Fruit fly (Drosophila melanogaster): ENCODE measurements around the gene Nedd4.

The Nedd4 gene

DNA sequence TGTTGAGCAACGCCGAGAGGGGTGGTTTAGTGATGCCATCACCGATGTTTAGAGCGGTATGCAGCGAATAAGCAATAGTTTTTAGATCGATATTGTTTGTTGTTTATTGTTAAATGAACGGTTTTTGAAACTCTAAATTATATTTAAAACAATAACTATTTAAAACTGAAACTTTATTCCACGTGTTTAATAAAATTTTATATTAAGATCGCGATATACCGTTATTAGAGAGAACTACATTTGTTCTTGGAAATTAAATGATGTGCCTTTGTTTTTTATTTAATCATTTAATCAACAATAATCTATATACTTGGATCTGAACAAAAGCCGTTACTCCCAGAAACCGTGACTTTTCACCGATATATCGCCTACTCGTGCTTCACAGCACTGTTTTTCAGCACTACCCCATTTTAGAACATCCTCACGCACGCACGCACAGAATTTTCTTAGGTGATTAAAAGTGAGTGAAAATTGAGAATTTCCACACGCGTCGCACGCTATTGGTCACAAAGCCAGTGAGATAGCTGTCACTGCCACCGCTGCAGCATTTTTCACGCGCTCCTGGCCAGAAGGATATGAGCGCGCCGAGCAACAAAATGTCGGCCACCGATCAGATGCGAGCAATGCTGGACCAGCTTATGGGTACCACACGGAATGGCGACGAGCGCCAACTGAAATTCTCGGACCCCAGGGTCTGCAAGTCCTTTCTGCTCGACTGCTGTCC, 15.8 kb upstream of the Nedd4 start, which contains the start of the genes U4-U6-60K and CG7564:
U4-U6-60K (minus strand) TSS at position 20 of the 724 bp plus-strand sequence.
CG7564 (plus strand) TSS at position 406 of the 724 bp plus-strand sequence.
- TF ChIP-seq CG13204 (GFP tag; optimal IDR thresholded peaks at IDR 0.05) (no peak), CG8301 (tag; optimal IDR thresholded peaks at IDR 0.05) (no peak), CG14655 (GFP tag; optimal IDR thresholded peaks at IDR 0.05) (no peak), CG9948 (tag; optimal IDR thresholded peaks at IDR 0.05) (peak; percentile 31), gl (tag; optimal IDR thresholded peaks at IDR 0.05) (no peak), rn (GFP tag; IDR thresholded peaks at IDR 0.05) (no peak), CG8159 (tag; optimal IDR thresholded peaks at IDR 0.05) (peak; percentile 46), CG15710 (tag; optimal IDR thresholded peaks at IDR 0.05) (peak; percentile 44), Ets98B (GFP tag; IDR thresholded peaks at IDR 0.05) (0 out of 2 replicates have a peak, but pooled peaks have one; percentile 19), CG10348 (GFP tag; IDR thresholded peaks at IDR 0.05) (no peak), CG32121 (GFP tag; IDR thresholded peaks at IDR 0.05) (no peak), Snoo (tag; optimal IDR thresholded peaks at IDR 0.05) (peak; percentile 54), Pif1B (GFP tag; optimal IDR thresholded peaks at IDR 0.05) (peak; percentile 11), CG17806 (tag; optimal IDR thresholded peaks at IDR 0.05) (no peak), D1 (tag; optimal IDR thresholded peaks at IDR 0.05) (no peak), CG34367 (tag; optimal IDR thresholded peaks at IDR 0.05) (peak; percentile 26)

DNA sequence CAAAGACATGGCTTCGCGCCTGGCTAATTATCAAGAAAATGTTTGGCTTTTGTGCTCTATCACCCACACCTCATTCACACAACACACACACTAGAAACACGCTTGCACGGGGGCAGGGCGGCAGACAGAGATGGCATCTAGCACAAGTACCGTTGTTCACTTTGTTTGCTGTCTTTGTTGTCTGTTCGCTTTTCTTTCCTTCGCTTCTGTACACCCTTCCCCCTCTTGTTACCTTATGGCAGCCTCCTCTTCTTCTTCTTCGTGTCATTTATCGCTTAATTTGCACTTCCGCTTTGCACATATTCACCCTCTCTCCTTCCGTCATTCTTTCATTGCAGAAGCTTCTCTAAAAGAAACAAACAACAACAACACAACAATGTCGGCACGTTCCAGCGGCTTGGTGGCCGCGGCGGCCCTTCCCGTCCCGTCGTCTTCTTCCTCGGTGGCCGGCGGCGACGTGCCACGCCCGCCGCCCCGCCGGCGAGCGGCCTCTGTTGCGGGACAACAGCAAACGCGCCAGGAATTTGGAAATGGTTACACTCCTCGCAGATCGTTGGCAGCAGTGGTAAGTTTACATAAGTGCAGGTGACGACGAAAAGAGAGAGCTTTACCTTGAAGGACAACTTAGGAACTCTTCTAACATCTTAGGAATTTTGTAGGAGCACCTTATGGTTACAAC, 729 bp downstream of the Nedd4 start:
- TF ChIP-seq Snoo (tag; optimal IDR thresholded peaks at IDR 0.05) (no peak), CG12605 (GFP tag; IDR thresholded peaks at IDR 0.05) (no peak), CG8159 (tag; optimal IDR thresholded peaks at IDR 0.05) (no peak), EcR (GFP tag; optimal IDR thresholded peaks at IDR 0.05) (peak; percentile 16), CG13204 (GFP tag; optimal IDR thresholded peaks at IDR 0.05) (peak; percentile 72)

DNA sequence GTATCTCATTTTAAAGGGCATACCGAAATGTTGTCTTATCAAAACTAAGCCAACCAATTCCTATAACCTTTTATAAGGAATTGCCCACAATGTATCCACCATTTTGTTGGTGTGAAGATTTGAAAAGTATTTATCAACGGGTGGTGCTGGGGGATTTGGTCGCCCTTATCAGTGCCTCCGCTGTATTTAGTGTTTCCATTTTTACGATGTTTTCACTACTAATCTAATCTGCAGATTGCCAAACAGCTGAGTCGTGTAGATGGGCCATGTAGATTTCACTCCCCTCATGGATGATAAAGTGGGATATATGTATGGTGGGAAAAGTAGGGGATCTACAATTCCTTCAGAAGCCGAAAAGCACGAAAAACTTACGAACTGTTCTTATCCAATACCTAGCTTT, 1.5 kb downstream of the Nedd4 start:
- TF ChIP-seq Snoo (tag; optimal IDR thresholded peaks at IDR 0.05) (no peak), CG32121 (GFP tag; IDR thresholded peaks at IDR 0.05) (no peak), rn (GFP tag; IDR thresholded peaks at IDR 0.05) (no peak), CG17806 (tag; optimal IDR thresholded peaks at IDR 0.05) (no peak), CG8159 (tag; optimal IDR thresholded peaks at IDR 0.05) (no peak), gl (tag; optimal IDR thresholded peaks at IDR 0.05) (no peak), CG4496 (GFP tag; IDR thresholded peaks at IDR 0.05) (no peak), CG15710 (tag; optimal IDR thresholded peaks at IDR 0.05) (no peak), D1 (tag; optimal IDR thresholded peaks at IDR 0.05) (no peak), Pif1A (GFP tag; optimal IDR thresholded peaks at IDR 0.05) (no peak), CG34367 (tag; optimal IDR thresholded peaks at IDR 0.05) (no peak), CG14655 (GFP tag; optimal IDR thresholded peaks at IDR 0.05) (no peak), CG13204 (GFP tag; optimal IDR thresholded peaks at IDR 0.05) (no peak), Pif1B (GFP tag; optimal IDR thresholded peaks at IDR 0.05) (no peak), CG8301 (tag; optimal IDR thresholded peaks at IDR 0.05) (no peak)

DNA sequence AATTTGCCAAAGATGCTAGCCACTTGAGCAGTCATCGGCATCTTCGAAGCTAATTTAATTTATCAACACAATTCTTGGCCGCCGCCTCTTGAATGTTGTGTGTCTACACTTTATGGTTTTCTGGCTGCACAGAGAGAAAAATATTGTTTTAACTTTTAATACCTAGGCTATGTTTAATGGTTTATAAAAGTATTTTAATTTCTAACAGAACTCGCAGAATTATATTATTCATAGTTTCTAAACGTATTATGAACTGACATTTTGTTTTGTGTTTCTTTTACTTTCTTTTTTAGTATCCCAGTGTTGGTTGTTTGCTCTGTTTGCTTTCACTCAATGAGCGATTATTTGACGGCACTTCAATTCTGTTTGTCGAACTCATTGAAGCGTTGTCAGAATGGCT, 2.3 kb downstream of the Nedd4 start:
- TF ChIP-seq CG8159 (tag; optimal IDR thresholded peaks at IDR 0.05) (no peak), CG14655 (GFP tag; optimal IDR thresholded peaks at IDR 0.05) (no peak), CG13204 (GFP tag; optimal IDR thresholded peaks at IDR 0.05) (no peak), Pif1B (GFP tag; optimal IDR thresholded peaks at IDR 0.05) (no peak), CG8301 (tag; optimal IDR thresholded peaks at IDR 0.05) (no peak), fd96Ca (GFP tag; IDR thresholded peaks at IDR 0.05) (no peak), CG9948 (tag; optimal IDR thresholded peaks at IDR 0.05) (no peak), CG32121 (GFP tag; IDR thresholded peaks at IDR 0.05) (no peak), rn (GFP tag; IDR thresholded peaks at IDR 0.05) (no peak)

DNA sequence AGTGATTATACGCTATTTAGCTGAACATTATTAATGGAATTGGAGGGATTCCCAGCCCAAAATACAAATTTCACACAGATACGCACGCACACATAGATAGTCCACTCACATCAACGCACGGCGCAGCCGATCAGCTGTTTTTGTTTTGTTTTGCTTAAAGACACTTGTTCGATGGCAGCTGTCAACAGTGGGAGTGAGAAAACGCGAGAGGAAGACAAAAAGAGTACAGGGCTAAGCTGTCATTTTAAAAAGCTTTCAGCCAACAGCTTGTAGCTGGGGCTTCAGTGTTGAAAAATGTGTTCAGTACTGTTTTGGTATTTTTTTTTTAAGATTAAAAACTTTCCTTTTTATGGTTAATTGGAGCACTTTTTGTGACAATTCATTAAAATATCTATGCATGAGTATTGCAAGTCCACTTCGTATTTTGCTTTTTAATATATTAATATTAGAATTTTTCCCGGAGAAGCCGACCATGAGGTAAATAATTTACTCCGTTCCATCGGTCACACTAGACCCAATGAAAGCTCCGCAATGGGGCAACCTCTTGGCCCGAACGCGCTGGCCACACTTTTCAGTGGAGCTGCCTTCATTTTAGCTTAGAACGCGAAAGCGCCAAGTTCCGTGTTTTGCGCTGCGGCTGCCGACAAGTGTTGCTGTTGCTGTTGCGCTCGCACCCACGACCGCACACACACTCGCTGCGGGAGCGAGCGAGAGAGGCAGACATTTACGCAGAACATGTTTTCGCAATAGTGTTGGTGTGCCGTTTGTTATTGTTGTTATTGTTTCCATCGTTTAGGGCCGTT, 3.2 kb downstream of the Nedd4 start:
- no peak for TF ChIP-seq CG8301 (tag; optimal IDR thresholded peaks at IDR 0.05)
- peak; percentile 23 for TF ChIP-seq CG9948 (tag; optimal IDR thresholded peaks at IDR 0.05)
- TF ChIP-seq Pif1A (GFP tag; optimal IDR thresholded peaks at IDR 0.05) = peak; percentile 21
- TF ChIP-seq CG15710 (tag; optimal IDR thresholded peaks at IDR 0.05) = peak; percentile 50
- TF ChIP-seq rn (GFP tag; IDR thresholded peaks at IDR 0.05) = no peak
- TF ChIP-seq EcR (GFP tag; optimal IDR thresholded peaks at IDR 0.05) = peak; percentile 15
- peak; percentile 43 for TF ChIP-seq CG13204 (GFP tag; optimal IDR thresholded peaks at IDR 0.05)
- peak; percentile 86 for TF ChIP-seq CG12605 (GFP tag; IDR thresholded peaks at IDR 0.05)
- no peak for TF ChIP-seq CG10348 (GFP tag; IDR thresholded peaks at IDR 0.05)
- TF ChIP-seq CG14655 (GFP tag; optimal IDR thresholded peaks at IDR 0.05) = no peak
- TF ChIP-seq D1 (tag; optimal IDR thresholded peaks at IDR 0.05) = no peak
- peak; percentile 24 for TF ChIP-seq CG17806 (tag; optimal IDR thresholded peaks at IDR 0.05)
- TF ChIP-seq gl (tag; optimal IDR thresholded peaks at IDR 0.05) = no peak
- no peak; the same call in 1 of the 2 replicates for TF ChIP-seq CG32121 (GFP tag; IDR thresholded peaks at IDR 0.05)
- TF ChIP-seq CG34367 (tag; optimal IDR thresholded peaks at IDR 0.05) = no peak
- no peak for TF ChIP-seq Pif1B (GFP tag; optimal IDR thresholded peaks at IDR 0.05)
- TF ChIP-seq CG8159 (tag; optimal IDR thresholded peaks at IDR 0.05) = peak; percentile 36
- TF ChIP-seq Snoo (tag; optimal IDR thresholded peaks at IDR 0.05) = peak; percentile 26
- TF ChIP-seq Ets98B (GFP tag; IDR thresholded peaks at IDR 0.05) = peak; percentile 35; the same call in 1 of the 2 replicates
